Worm (Caenorhabditis elegans) whole organism, L4 larva: Measurements from ENCODE around the gene unc-8.

ENCODE experiments used
- ZK546.5 ChIP-seq, 2 experiments: sonication (generic microtip); optimal IDR thresholded peaks; 2 replicates each; lab custom pipeline; 2017; ENCODE audit warnings: missing biosample characterization in 2 of 2, missing genetic modification characterization in 2 of 2
- fos-1 ChIP-seq: fragments of 150-350 bp; optimal IDR thresholded peaks from 2 replicates; lab custom pipeline; 2014; ENCODE audit warnings: missing biosample characterization, missing genetic modification characterization

DNA sequence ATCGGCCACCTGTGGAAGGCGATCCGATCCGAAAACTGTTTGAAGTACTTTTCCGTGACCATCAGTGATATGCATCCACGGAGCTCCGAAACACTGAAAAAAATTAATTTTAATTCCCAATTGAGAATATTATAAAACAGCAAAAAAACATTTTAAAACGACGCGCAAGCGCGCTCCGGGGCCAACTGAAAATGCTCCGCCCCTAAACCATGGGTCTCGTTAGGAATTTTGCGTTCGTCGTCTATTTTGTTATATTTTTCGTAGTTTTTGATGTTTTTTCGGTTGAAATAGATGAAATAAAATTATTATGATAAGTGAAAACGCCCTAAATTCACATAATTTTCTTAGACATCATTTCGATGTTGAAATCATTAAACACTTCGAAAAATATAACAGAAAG is 43.6 kb downstream of the unc-8 start:
- no peak for TF ChIP-seq ZK546.5 (tag; optimal IDR thresholded peaks at IDR 0.05; lab: Kevin White, UChicago)
- TF ChIP-seq fos-1 (tag; lab: Kevin White, UChicago) = no peak
